Fruit fly (Drosophila melanogaster) whole organism, embryonic: ENCODE data around the gene CG6912.

Experiments used
- CG10209 ChIP-seq: fragments of 200-800 bp; sonication (Bioruptor generic); optimal IDR thresholded peaks from 3 replicates; lab custom pipeline; 2017; ENCODE audit warnings: missing biosample characterization, mild to moderate bottlenecking, missing genetic modification characterization, missing genetic modification reagents
- CG10321 ChIP-seq: fragments of 200-800 bp; sonication (Bioruptor generic); IDR thresholded peaks from 2 replicates; pipeline ENCODE4 v1.3.6; 2022; ENCODE audit warnings: missing biosample characterization, missing genetic modification characterization
- CG11247 ChIP-seq: fragments of 200-800 bp; sonication (Bioruptor generic); IDR thresholded peaks from 2 replicates; pipeline ENCODE4 v1.3.6; 2022; ENCODE audit warnings: missing biosample characterization, missing genetic modification characterization
- CG11504 ChIP-seq: fragments of 200-800 bp; sonication (Bioruptor generic); optimal IDR thresholded peaks from 3 replicates; lab custom pipeline; 2019; ENCODE audit warnings: missing biosample characterization, mild to moderate bottlenecking, missing genetic modification characterization, moderate library complexity
- CG15269 ChIP-seq: fragments of 200-800 bp; sonication (Bioruptor generic); optimal IDR thresholded peaks from 2 replicates; lab custom pipeline; 2018; ENCODE audit warnings: missing biosample characterization, mild to moderate bottlenecking, missing genetic modification characterization, moderate library complexity
- CG15601 ChIP-seq: fragments of 200-800 bp; sonication (Bioruptor generic); optimal IDR thresholded peaks from 3 replicates; lab custom pipeline; 2019; ENCODE audit warnings: missing biosample characterization, mild to moderate bottlenecking, missing genetic modification characterization, moderate library complexity
- CG17361 ChIP-seq: fragments of 200-800 bp; sonication (Bioruptor generic); IDR thresholded peaks from 3 replicates; pipeline ENCODE4 v1.3.6; 2022; ENCODE audit warnings: missing biosample characterization, missing genetic modification characterization
- CG32767 ChIP-seq: fragments of 200-800 bp; sonication (Bioruptor generic); IDR thresholded peaks from 2 replicates; pipeline ENCODE4 v1.3.6; 2022; ENCODE audit warnings: missing biosample characterization, missing genetic modification characterization
- CG32772 ChIP-seq: fragments of 200-800 bp; sonication (Bioruptor generic); IDR thresholded peaks from 2 replicates; pipeline ENCODE4 v1.3.6; 2022; ENCODE audit warnings: missing biosample characterization, missing genetic modification characterization
- CG34422 ChIP-seq: fragments of 200-800 bp; sonication (Bioruptor generic); IDR thresholded peaks from 3 replicates; pipeline ENCODE4 v1.3.6; 2022; ENCODE audit warnings: missing biosample characterization, missing genetic modification characterization
- CG5180 ChIP-seq: fragments of 200-800 bp; sonication (Bioruptor generic); optimal IDR thresholded peaks from 3 replicates; lab custom pipeline; 2017; ENCODE audit warnings: missing biosample characterization, missing genetic modification characterization, mild to moderate bottlenecking, moderate library complexity, missing genetic modification reagents
- CG7963 ChIP-seq: fragments of 200-800 bp; sonication (Bioruptor generic); IDR thresholded peaks from 3 replicates; pipeline ENCODE4 v1.3.6; 2022; ENCODE audit warnings: missing biosample characterization, missing genetic modification characterization; ENCODE audit not compliant: partially characterized antibody
- CG9932 ChIP-seq: fragments of 200-800 bp; sonication (Bioruptor generic); IDR thresholded peaks from 2 replicates; pipeline ENCODE4 v1.3.6; 2022; ENCODE audit warnings: missing biosample characterization, missing genetic modification characterization
- Camta ChIP-seq: fragments of 200-800 bp; sonication (Bioruptor generic); optimal IDR thresholded peaks from 2 replicates; lab custom pipeline; 2016; ENCODE audit warnings: missing biosample characterization, missing genetic modification characterization
- Drgx ChIP-seq: fragments of 200-800 bp; sonication (Bioruptor generic); IDR thresholded peaks from 2 replicates; pipeline ENCODE4 v1.3.6; 2022; ENCODE audit warnings: missing biosample characterization, missing genetic modification characterization
- Fer3 ChIP-seq: fragments of 200-800 bp; sonication (Bioruptor generic); optimal IDR thresholded peaks from 2 replicates; lab custom pipeline; 2018; ENCODE audit warnings: missing biosample characterization, mild to moderate bottlenecking, missing genetic modification characterization, moderate library complexity
- Med ChIP-seq: fragments of 200-800 bp; sonication (Bioruptor generic); peaks from one replicate; lab custom pipeline; 2016; ENCODE audit warnings: missing biosample characterization, missing genetic modification characterization, mild to moderate bottlenecking, inconsistent platforms, moderate library complexity
- NC2α ChIP-seq: fragments of 200-800 bp; sonication (Bioruptor generic); optimal IDR thresholded peaks from 2 replicates; lab custom pipeline; 2016; ENCODE audit warnings: missing biosample characterization, missing genetic modification characterization
- Ssrp ChIP-seq: fragments of 200-800 bp; sonication (Bioruptor generic); optimal IDR thresholded peaks from 2 replicates; lab custom pipeline; 2018; ENCODE audit warnings: missing biosample characterization, mild to moderate bottlenecking, missing genetic modification characterization, moderate library complexity
- Stat92E ChIP-seq, 3 experiments: fragments of >200 bp in 2 of 3; fragments of 200-800 bp in 1 of 3; sonication (Bioruptor generic) in 1 of 3; optimal IDR thresholded peaks; 2 replicates each; lab custom pipeline; 2017 to 2019; ENCODE audit warnings: missing biosample characterization in 3 of 3, missing genetic modification characterization in 3 of 3, mild to moderate bottlenecking in 1 of 3, moderate library complexity in 1 of 3
- Vsx1 ChIP-seq: fragments of 200-800 bp; sonication (Bioruptor generic); optimal IDR thresholded peaks from 2 replicates; lab custom pipeline; 2017; ENCODE audit warnings: missing biosample characterization, mild to moderate bottlenecking, missing genetic modification characterization, missing genetic modification reagents
- Xrp1 ChIP-seq: fragments of 200-800 bp; sonication (Bioruptor generic); IDR thresholded peaks from 2 replicates; pipeline ENCODE4 v1.3.6; 2022; ENCODE audit warnings: missing biosample characterization, missing genetic modification characterization
- abd-A ChIP-seq: fragments of 200-800 bp; sonication (Bioruptor generic); optimal IDR thresholded peaks from 3 replicates; lab custom pipeline; 2019; ENCODE audit warnings: missing biosample characterization, mild to moderate bottlenecking, missing genetic modification characterization, moderate library complexity
- bsh ChIP-seq, 2 experiments: fragments of 200-800 bp; sonication (Bioruptor generic); optimal IDR thresholded peaks; 2 replicates each; lab custom pipeline; 2017 to 2018; ENCODE audit warnings: mild to moderate bottlenecking in 2 of 2, missing biosample characterization in 2 of 2, missing genetic modification characterization in 2 of 2, moderate library complexity in 1 of 2
- cg ChIP-seq: fragments of 200-800 bp; sonication (Bioruptor generic); optimal IDR thresholded peaks from 3 replicates; lab custom pipeline; 2019; ENCODE audit warnings: missing biosample characterization, mild to moderate bottlenecking, missing genetic modification characterization, moderate library complexity
- chinmo ChIP-seq: fragments of 200-800 bp; sonication (Bioruptor generic); IDR thresholded peaks from 4 replicates; pipeline ENCODE4 v1.3.6; 2022; ENCODE audit warnings: missing biosample characterization, missing genetic modification characterization; ENCODE audit not compliant: partially characterized antibody
- chm ChIP-seq: fragments of 200-800 bp; sonication (Bioruptor generic); IDR thresholded peaks from 2 replicates; pipeline ENCODE4 v1.3.6; 2022; ENCODE audit warnings: missing biosample characterization, missing genetic modification characterization
- crol ChIP-seq: fragments of 200-800 bp; sonication (Bioruptor generic); IDR thresholded peaks from 2 replicates; pipeline ENCODE4 v1.3.6; 2022; ENCODE audit warnings: missing biosample characterization, missing genetic modification characterization
- gem ChIP-seq: fragments of 200-800 bp; sonication (Bioruptor generic); optimal IDR thresholded peaks from 2 replicates; lab custom pipeline; 2019; ENCODE audit warnings: missing biosample characterization, mild to moderate bottlenecking, missing genetic modification characterization, moderate library complexity
- ken ChIP-seq: fragments of 200-800 bp; sonication (Bioruptor generic); IDR thresholded peaks from 3 replicates; pipeline ENCODE4 v1.3.6; 2022; ENCODE audit warnings: missing biosample characterization, missing genetic modification characterization
- lbe ChIP-seq: fragments of 200-800 bp; sonication (Bioruptor generic); optimal IDR thresholded peaks from 2 replicates; lab custom pipeline; 2016; ENCODE audit warnings: missing biosample characterization, mild to moderate bottlenecking, missing genetic modification characterization
- nmo ChIP-seq: fragments of 200-800 bp; sonication (Bioruptor generic); optimal IDR thresholded peaks from 2 replicates; lab custom pipeline; 2018; ENCODE audit warnings: missing biosample characterization, mild to moderate bottlenecking, missing genetic modification characterization, moderate library complexity
- nom ChIP-seq: fragments of 200-800 bp; sonication (Bioruptor generic); optimal IDR thresholded peaks from 2 replicates; lab custom pipeline; 2017; ENCODE audit warnings: missing biosample characterization, missing genetic modification characterization, mild to moderate bottlenecking, moderate library complexity, missing genetic modification reagents
- psq ChIP-seq: fragments of 200-800 bp; sonication (Bioruptor generic); optimal IDR thresholded peaks from 2 replicates; lab custom pipeline; 2017; ENCODE audit warnings: missing biosample characterization, missing genetic modification characterization
- pzg ChIP-seq: fragments of 200-800 bp; sonication (Bioruptor generic); optimal IDR thresholded peaks from 3 replicates; lab custom pipeline; 2018; ENCODE audit warnings: missing biosample characterization, mild to moderate bottlenecking, missing genetic modification characterization, moderate library complexity
- rib ChIP-seq: fragments of 200-800 bp; sonication (Bioruptor generic); IDR thresholded peaks from 2 replicates; pipeline ENCODE4 v1.3.6; 2022; ENCODE audit warnings: missing biosample characterization, missing genetic modification characterization
- row ChIP-seq: fragments of 200-800 bp; sonication (Bioruptor generic); IDR thresholded peaks from 3 replicates; pipeline ENCODE4 v1.3.6; 2022; ENCODE audit warnings: missing biosample characterization, missing genetic modification characterization
- sd ChIP-seq: fragments of 200-800 bp; sonication (Bioruptor generic); optimal IDR thresholded peaks from 3 replicates; lab custom pipeline; 2018; ENCODE audit warnings: missing biosample characterization, mild to moderate bottlenecking, missing genetic modification characterization, moderate library complexity
- slbo ChIP-seq: fragments of 200-800 bp; sonication (Bioruptor generic); IDR thresholded peaks from 2 replicates; pipeline ENCODE4 v1.3.6; 2022; ENCODE audit warnings: missing biosample characterization, missing genetic modification characterization
- so ChIP-seq: fragments of 200-800 bp; sonication (Bioruptor generic); IDR thresholded peaks from 3 replicates; pipeline ENCODE4 v1.3.6; 2022; ENCODE audit warnings: missing biosample characterization, missing genetic modification characterization
- sqz ChIP-seq: fragments of 200-800 bp; sonication (Bioruptor generic); optimal IDR thresholded peaks from 3 replicates; lab custom pipeline; 2018; ENCODE audit warnings: missing biosample characterization, mild to moderate bottlenecking, missing genetic modification characterization
- tup ChIP-seq: fragments of 200-800 bp; sonication (Bioruptor generic); optimal IDR thresholded peaks from 2 replicates; lab custom pipeline; 2016; ENCODE audit warnings: missing biosample characterization, mild to moderate bottlenecking, missing genetic modification characterization, moderate library complexity
- vnd ChIP-seq: fragments of 200-800 bp; sonication (Bioruptor generic); IDR thresholded peaks from 3 replicates; pipeline ENCODE4 v1.3.6; 2022; ENCODE audit warnings: missing biosample characterization, missing genetic modification characterization; ENCODE audit not compliant: partially characterized antibody
- vvl ChIP-seq: fragments of 200-800 bp; sonication (Bioruptor generic); IDR thresholded peaks from 2 replicates; pipeline ENCODE4 v1.3.6; 2022; ENCODE audit warnings: missing biosample characterization, missing genetic modification characterization
- z ChIP-seq: fragments of 200-800 bp; sonication (Bioruptor generic); IDR thresholded peaks from 3 replicates; pipeline ENCODE4 v1.3.6; 2022; ENCODE audit warnings: missing biosample characterization, missing genetic modification characterization

Gene CG6912

DNA sequence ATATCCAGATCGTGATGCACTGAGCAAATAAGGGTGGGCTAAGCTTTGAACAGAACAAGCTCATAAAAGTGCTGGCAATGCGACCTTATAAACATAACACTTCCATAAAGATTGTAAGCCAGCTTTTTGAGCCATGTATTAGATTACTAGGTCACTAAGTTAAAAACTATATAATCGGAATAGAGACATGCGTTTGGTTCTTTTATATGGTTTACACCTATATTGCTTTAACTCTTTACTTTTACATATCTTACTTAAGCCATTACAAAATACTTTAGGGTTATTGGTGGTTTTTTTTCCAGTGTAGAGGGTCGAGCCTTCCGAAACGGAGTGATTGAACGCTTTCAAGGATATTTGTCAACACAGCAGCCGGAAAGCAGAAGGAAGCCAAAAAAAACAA is 44.5 kb downstream of the CG6912 start (continued):
- TF ChIP-seq CG17361 (GFP tag; lab: Robert Waterston, UW): peak; percentile 36; the same call in 1 of the 3 replicates
- no peak for TF ChIP-seq row (GFP tag; lab: Robert Waterston, UW)
- TF ChIP-seq Camta (GFP tag; lab: Kevin White, UChicago): no peak
- TF ChIP-seq, all 482 proteins: peak for 37

DNA sequence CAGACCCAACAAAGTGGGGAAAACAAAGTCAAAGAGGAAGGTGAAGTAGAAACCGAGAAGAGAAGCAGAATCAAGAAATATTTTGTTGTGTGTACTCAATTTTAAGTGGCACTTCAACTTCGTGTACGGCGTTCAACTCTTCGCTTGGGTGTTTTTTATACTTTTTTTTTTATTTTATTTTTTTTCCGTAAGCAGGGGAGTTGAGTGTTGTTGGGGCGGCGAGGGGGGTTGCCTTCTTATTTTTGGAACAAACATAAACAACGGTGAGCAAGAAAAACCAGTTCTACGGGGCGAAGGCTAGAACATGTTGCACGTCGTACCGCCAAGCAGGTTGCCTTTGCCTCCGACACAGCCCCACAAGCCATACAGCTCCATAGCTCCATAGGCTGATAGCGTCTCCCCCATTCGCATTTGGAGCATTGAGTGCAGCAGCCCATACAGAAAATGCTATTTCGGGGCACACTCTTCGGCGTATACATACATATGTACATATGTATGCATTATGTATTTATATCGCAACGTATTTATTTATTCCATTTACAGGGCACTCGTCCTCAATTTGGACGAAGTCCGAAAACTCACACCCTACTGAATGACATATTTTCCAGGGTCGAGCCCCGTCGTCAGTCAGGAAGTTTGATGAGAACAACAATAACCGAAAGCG is 45.0 kb downstream of the CG6912 start:
- TF ChIP-seq chm (GFP tag; lab: Robert Waterston, UW): 0 out of 2 replicates have a peak, but pooled peaks have one; percentile 45
- no peak for TF ChIP-seq CG9932 (GFP tag; lab: Robert Waterston, UW)
- TF ChIP-seq CG5180 (GFP tag; lab: Kevin White, UChicago): peak; percentile 96
- no peak for TF ChIP-seq CG10209
- peak; percentile 94 for TF ChIP-seq CG32772 (GFP tag; lab: Robert Waterston, UW)
- TF ChIP-seq sd (tag; lab: Kevin White, UChicago): peak; percentile 21
- TF ChIP-seq Drgx (GFP tag; lab: Robert Waterston, UW): peak; percentile 71
- TF ChIP-seq z: peak; percentile 42; the same call in 1 of the 3 replicates
- 0 out of 2 replicates have a peak, but pooled peaks have one; percentile 10 for TF ChIP-seq vvl (GFP tag; lab: Robert Waterston, UW)
- TF ChIP-seq CG15601: peak; percentile 85
- TF ChIP-seq CG32767: peak; percentile 56; the same call in 1 of the 2 replicates
- TF ChIP-seq crol: peak; percentile 90
- peak; percentile 84; the same call in 2 of the 4 replicates for TF ChIP-seq chinmo (GFP tag; lab: Robert Waterston, UW)
- no peak for TF ChIP-seq nmo (GFP tag; lab: Kevin White, UChicago)
- no peak for TF ChIP-seq Ssrp (tag; lab: Kevin White, UChicago)
- TF ChIP-seq CG10321: 0 out of 2 replicates have a peak, but pooled peaks have one; percentile 8
- 0 out of 2 replicates have a peak, but pooled peaks have one; percentile 13 for TF ChIP-seq slbo (GFP tag; lab: Robert Waterston, UW)
- TF ChIP-seq CG11504 (tag; lab: Kevin White, UChicago): peak; percentile 5
- peak; percentile 4 for TF ChIP-seq tup (GFP tag; lab: Kevin White, UChicago)
- peak; percentile 31 for TF ChIP-seq lbe
- TF ChIP-seq gem (tag; lab: Kevin White, UChicago): peak; percentile 10
- peak; percentile 95 for TF ChIP-seq nom
- 0 out of 3 replicates have a peak, but pooled peaks have one; percentile 22 for TF ChIP-seq CG34422
- no peak for TF ChIP-seq ken (GFP tag; lab: Robert Waterston, UW)
- peak in 1 of 2 experiments; percentile 66 for TF ChIP-seq bsh (GFP tag; optimal IDR thresholded peaks at IDR 0.05; lab: Kevin White, UChicago)
- peak; percentile 97 for TF ChIP-seq sqz (GFP tag; lab: Kevin White, UChicago)
- TF ChIP-seq rib (GFP tag; lab: Robert Waterston, UW): peak; percentile 55; the same call in 1 of the 2 replicates
- no peak for TF ChIP-seq NC2α
- TF ChIP-seq abd-A (tag; lab: Kevin White, UChicago): peak; percentile 13
- TF ChIP-seq Vsx1 (GFP tag; lab: Kevin White, UChicago): peak; percentile 78
- no peak for TF ChIP-seq CG11247
- TF ChIP-seq CG7963 (GFP tag; lab: Robert Waterston, UW): 0 out of 3 replicates have a peak, but pooled peaks have one; percentile 31
- no peak for TF ChIP-seq pzg (GFP tag; lab: Kevin White, UChicago)
- 0 out of 3 replicates have a peak, but pooled peaks have one; percentile 27 for TF ChIP-seq so (GFP tag; lab: Robert Waterston, UW)
- peak; percentile 17 for TF ChIP-seq psq (GFP tag; lab: Kevin White, UChicago)
- TF ChIP-seq Med (GFP tag; lab: Kevin White, UChicago): peak; percentile 0
- peak; percentile 31 for TF ChIP-seq cg
- TF ChIP-seq vnd (GFP tag; lab: Robert Waterston, UW): peak; percentile 43; the same call in 1 of the 3 replicates
- TF ChIP-seq Stat92E (GFP tag; optimal IDR thresholded peaks at IDR 0.05; lab: Kevin White, UChicago): peak in 1 of 3 experiments; percentile 52
- no peak for TF ChIP-seq Fer3 (tag; lab: Kevin White, UChicago)
- peak; percentile 64 for TF ChIP-seq CG15269 (tag; lab: Kevin White, UChicago)
- TF ChIP-seq Xrp1 (GFP tag; lab: Robert Waterston, UW): 0 out of 2 replicates have a peak, but pooled peaks have one; percentile 4
